Worm (Caenorhabditis elegans) whole organism, L4 larva: Measurements from ENCODE around the gene nspc-7.

Experiments
- D1046.2 ChIP-seq: fragments of 200-800 bp; sonication (Bioruptor generic); IDR thresholded peaks from 2 replicates; pipeline ENCODE4 v1.3.6; 2022; ENCODE audit warnings: missing genetic modification characterization, missing compliant biosample characterization
- F44E2.7 ChIP-seq: fragments of 200-800 bp; sonication (Bioruptor generic); IDR thresholded peaks from 2 replicates; pipeline ENCODE4 v2.1.2; 2022; ENCODE audit warnings: missing genetic modification characterization, missing compliant biosample characterization
- F49E8.2 ChIP-seq: sonication (generic microtip); optimal IDR thresholded peaks from 2 replicates; lab custom pipeline; 2016; ENCODE audit warnings: missing compliant biosample characterization, mild to moderate bottlenecking, missing genetic modification characterization, borderline replicate concordance
- T20F7.1 ChIP-seq: fragments of 200-800 bp; sonication (Bioruptor generic); optimal IDR thresholded peaks from 2 replicates; lab custom pipeline; 2018; ENCODE audit warnings: mild to moderate bottlenecking, missing genetic modification characterization, missing compliant biosample characterization
- T26A8.4 ChIP-seq: fragments of 200-800 bp; sonication (Bioruptor generic); IDR thresholded peaks from 2 replicates; pipeline ENCODE4 v1.3.6; 2022; ENCODE audit warnings: missing genetic modification characterization, missing compliant biosample characterization
- Y105C5A.15 ChIP-seq: fragments of 200-800 bp; sonication (Bioruptor generic); IDR thresholded peaks from 2 replicates; pipeline ENCODE4 v1.3.6; 2022; ENCODE audit warnings: missing genetic modification characterization, missing compliant biosample characterization
- Y48G9A.11 ChIP-seq: fragments of 200-800 bp; sonication (Bioruptor generic); IDR thresholded peaks from 2 replicates; pipeline ENCODE4 v1.3.6; 2022; ENCODE audit warnings: missing genetic modification reagents, missing genetic modification characterization, missing compliant biosample characterization
- Y5F2A.4 ChIP-seq: fragments of 200-800 bp; sonication (Bioruptor generic); optimal IDR thresholded peaks from 2 replicates; lab custom pipeline; 2018; ENCODE audit warnings: mild to moderate bottlenecking, missing genetic modification characterization, missing compliant biosample characterization
- Y75B8A.6 ChIP-seq: fragments of 200-800 bp; sonication (Bioruptor generic); IDR thresholded peaks from 2 replicates; pipeline ENCODE4 v1.3.6; 2022; ENCODE audit warnings: missing genetic modification reagents, missing genetic modification characterization, missing compliant biosample characterization
- aha-1 ChIP-seq: fragments of 150-350 bp; peaks from one replicate; lab custom pipeline; 2014; ENCODE audit warnings: missing biosample characterization, missing genetic modification characterization
- arid-1 ChIP-seq: fragments of 200-800 bp; sonication (Bioruptor generic); conservative IDR thresholded peaks from 2 replicates; pipeline ENCODE4 v1.3.6; 2022; ENCODE audit warnings: missing genetic modification reagents, missing genetic modification characterization, missing compliant biosample characterization
- attf-4 ChIP-seq: sonication (generic microtip); optimal IDR thresholded peaks from 3 replicates; lab custom pipeline; 2017; ENCODE audit warnings: missing biosample characterization, missing genetic modification characterization
- ceh-20 ChIP-seq: fragments of 200-800 bp; sonication (Bioruptor generic); IDR thresholded peaks from 2 replicates; pipeline ENCODE4 v1.3.6; 2022; ENCODE audit warnings: missing genetic modification reagents, missing genetic modification characterization, missing compliant biosample characterization
- ceh-32 ChIP-seq: sonication (generic microtip); optimal IDR thresholded peaks from 2 replicates; lab custom pipeline; 2016; ENCODE audit warnings: mild to moderate bottlenecking, missing genetic modification characterization, missing compliant biosample characterization; ENCODE audit not compliant: poor library complexity
- ceh-44 ChIP-seq: fragments of 200-800 bp; sonication (Bioruptor generic); IDR thresholded peaks from 2 replicates; pipeline ENCODE4 v1.3.6; 2022; ENCODE audit warnings: missing genetic modification reagents, missing genetic modification characterization, missing compliant biosample characterization
- ceh-62 ChIP-seq: sonication (generic microtip); optimal IDR thresholded peaks from 2 replicates; lab custom pipeline; 2017; ENCODE audit warnings: missing biosample characterization, missing genetic modification characterization
- ceh-82 ChIP-seq: sonication (generic microtip); optimal IDR thresholded peaks from 2 replicates; lab custom pipeline; 2017; ENCODE audit warnings: missing biosample characterization, missing genetic modification characterization
- ces-1 ChIP-seq: fragments of 150-350 bp; sonication (generic microtip); optimal IDR thresholded peaks from 4 replicates; lab custom pipeline; 2014; ENCODE audit warnings: missing biosample characterization, missing genetic modification reagents, missing genetic modification characterization
- daf-16 ChIP-seq, 3 experiments: sonication (generic microtip); optimal IDR thresholded peaks; 2 replicates each; lab custom pipeline; 2016 to 2017; ENCODE audit warnings: missing genetic modification characterization in 3 of 3, missing genetic modification reagents in 3 of 3, mild to moderate bottlenecking in 2 of 3, missing compliant biosample characterization in 2 of 3, missing biosample characterization in 1 of 3, moderate library complexity in 1 of 3
- daf-8 ChIP-seq: fragments of 200-800 bp; sonication (Bioruptor generic); IDR thresholded peaks from 2 replicates; pipeline ENCODE4 v1.3.6; 2022; ENCODE audit warnings: missing genetic modification characterization, missing compliant biosample characterization
- dpl-1 ChIP-seq: fragments of 150-350 bp; optimal IDR thresholded peaks from 2 replicates; lab custom pipeline; 2014; ENCODE audit warnings: missing biosample characterization, missing genetic modification reagents, missing genetic modification characterization
- egl-43 ChIP-seq: fragments of 200-800 bp; sonication (Bioruptor generic); IDR thresholded peaks from 2 replicates; pipeline ENCODE4 v1.3.6; 2022; ENCODE audit warnings: missing genetic modification reagents, missing genetic modification characterization, missing compliant biosample characterization
- fkh-10 ChIP-seq: fragments of 150-350 bp; optimal IDR thresholded peaks from 2 replicates; lab custom pipeline; 2014; ENCODE audit warnings: missing biosample characterization, missing genetic modification reagents, missing genetic modification characterization
- hlh-11 ChIP-seq: fragments of 200-800 bp; sonication (Bioruptor generic); optimal IDR thresholded peaks from 2 replicates; lab custom pipeline; 2018; ENCODE audit warnings: mild to moderate bottlenecking, missing genetic modification characterization, missing compliant biosample characterization
- lin-13 ChIP-seq: fragments of 150-350 bp; optimal IDR thresholded peaks from 2 replicates; lab custom pipeline; 2014; ENCODE audit warnings: missing biosample characterization, missing genetic modification reagents, missing genetic modification characterization
- lin-29 ChIP-seq: fragments of 200-800 bp; sonication (Bioruptor generic); IDR thresholded peaks from 2 replicates; pipeline ENCODE4 v1.3.6; 2022; ENCODE audit warnings: missing genetic modification reagents, missing genetic modification characterization, missing compliant biosample characterization
- lin-39 ChIP-seq: fragments of 150-350 bp; optimal IDR thresholded peaks from 2 replicates; lab custom pipeline; 2014; ENCODE audit warnings: missing biosample characterization, missing genetic modification reagents, missing genetic modification characterization
- lir-3 ChIP-seq: sonication (generic microtip); optimal IDR thresholded peaks from 2 replicates; lab custom pipeline; 2016; ENCODE audit warnings: mild to moderate bottlenecking, missing genetic modification characterization, missing compliant biosample characterization
- lsy-2 ChIP-seq, 2 experiments: fragments of 150-350 bp in 1 of 2; sonication (generic microtip) in 1 of 2; optimal IDR thresholded peaks; 2 replicates each; lab custom pipeline; 2014 to 2017; ENCODE audit warnings: missing biosample characterization in 2 of 2, missing genetic modification characterization in 2 of 2
- madf-9 ChIP-seq: fragments of 200-800 bp; sonication (Bioruptor generic); conservative IDR thresholded peaks from 2 replicates; pipeline ENCODE4 v1.3.6; 2022; ENCODE audit warnings: missing genetic modification reagents, missing genetic modification characterization, missing compliant biosample characterization
- mdt-29 ChIP-seq: fragments of 200-800 bp; sonication (Bioruptor generic); IDR thresholded peaks from 2 replicates; pipeline ENCODE4 v1.3.6; 2022; ENCODE audit warnings: missing genetic modification reagents, missing genetic modification characterization, missing compliant biosample characterization
- mep-1 ChIP-seq: fragments of 150-350 bp; sonication (generic microtip); optimal IDR thresholded peaks from 3 replicates; lab custom pipeline; 2014; ENCODE audit warnings: missing biosample characterization, missing genetic modification characterization
- nhr-237 ChIP-seq: sonication (generic microtip); optimal IDR thresholded peaks from 2 replicates; lab custom pipeline; 2017; ENCODE audit warnings: missing biosample characterization, missing genetic modification characterization
- nhr-28 ChIP-seq: fragments of 150-350 bp; optimal IDR thresholded peaks from 2 replicates; lab custom pipeline; 2014; ENCODE audit warnings: missing biosample characterization, missing genetic modification characterization
- nhr-6 ChIP-seq: fragments of 150-350 bp; optimal IDR thresholded peaks from 2 replicates; lab custom pipeline; 2014; ENCODE audit warnings: missing biosample characterization, missing genetic modification characterization
- php-3 ChIP-seq: fragments of 200-800 bp; sonication (Bioruptor generic); IDR thresholded peaks from 2 replicates; pipeline ENCODE4 v1.3.6; 2022; ENCODE audit warnings: missing genetic modification reagents, missing genetic modification characterization, missing compliant biosample characterization
- rbr-2 ChIP-seq: sonication (generic microtip); optimal IDR thresholded peaks from 2 replicates; lab custom pipeline; 2016; ENCODE audit warnings: missing genotype, missing genetic modification characterization, missing compliant biosample characterization
- saeg-2 ChIP-seq: fragments of 200-800 bp; sonication (Bioruptor generic); IDR thresholded peaks from 2 replicates; pipeline ENCODE4 v1.3.6; 2022; ENCODE audit warnings: missing genetic modification reagents, missing genetic modification characterization, missing compliant biosample characterization
- set-16 ChIP-seq: fragments of 200-800 bp; sonication (Bioruptor generic); IDR thresholded peaks from 2 replicates; pipeline ENCODE4 v1.3.6; 2022; ENCODE audit warnings: missing genetic modification reagents, missing genetic modification characterization, missing compliant biosample characterization
- skn-1 ChIP-seq: fragments of 150-350 bp; optimal IDR thresholded peaks from 2 replicates; lab custom pipeline; 2014; ENCODE audit warnings: missing biosample characterization, missing genetic modification characterization
- snpc-1.2 ChIP-seq: fragments of 200-800 bp; sonication (Bioruptor generic); IDR thresholded peaks from 2 replicates; pipeline ENCODE4 v1.3.6; 2022; ENCODE audit warnings: missing genetic modification reagents, missing genetic modification characterization, missing compliant biosample characterization
- snpc-4 ChIP-seq: fragments of 150-350 bp; optimal IDR thresholded peaks from 2 replicates; lab custom pipeline; 2014; ENCODE audit warnings: missing biosample characterization, missing genetic modification characterization
- tra-1 ChIP-seq: fragments of 200-800 bp; sonication (Bioruptor generic); IDR thresholded peaks from 2 replicates; pipeline ENCODE4 v1.3.6; 2022; ENCODE audit warnings: missing genetic modification reagents, missing genetic modification characterization, missing compliant biosample characterization
- unc-130 ChIP-seq: sonication (generic microtip); optimal IDR thresholded peaks from 2 replicates; lab custom pipeline; 2016; ENCODE audit warnings: missing genetic modification reagents, missing genetic modification characterization, missing compliant biosample characterization
- unc-39 ChIP-seq: sonication (generic microtip); optimal IDR thresholded peaks from 2 replicates; lab custom pipeline; 2017; ENCODE audit warnings: missing biosample characterization, missing genetic modification characterization
- vab-7 ChIP-seq: fragments of 200-800 bp; sonication (Bioruptor generic); IDR thresholded peaks from 2 replicates; pipeline ENCODE4 v1.3.6; 2022; ENCODE audit warnings: missing genetic modification reagents, missing genetic modification characterization, missing compliant biosample characterization
- zag-1 ChIP-seq: fragments of 150-350 bp; optimal IDR thresholded peaks from 2 replicates; lab custom pipeline; 2014; ENCODE audit warnings: missing biosample characterization, missing genetic modification characterization
- zfp-2 ChIP-seq: sonication (generic microtip); optimal IDR thresholded peaks from 2 replicates; lab custom pipeline; 2016; ENCODE audit warnings: mild to moderate bottlenecking, missing genetic modification characterization, missing compliant biosample characterization
- zip-11 ChIP-seq: fragments of 200-800 bp; sonication (Bioruptor generic); IDR thresholded peaks from 2 replicates; pipeline ENCODE4 v1.3.6; 2022; ENCODE audit warnings: missing genetic modification characterization, missing compliant biosample characterization
- zip-2 ChIP-seq: fragments of 150-350 bp; optimal IDR thresholded peaks from 2 replicates; lab custom pipeline; 2014; ENCODE audit warnings: missing biosample characterization, missing genetic modification characterization
- ztf-11 ChIP-seq: fragments of 150-350 bp; optimal IDR thresholded peaks from 2 replicates; lab custom pipeline; 2014; ENCODE audit warnings: missing biosample characterization, missing genetic modification characterization
- ztf-7 ChIP-seq: fragments of 150-350 bp; optimal IDR thresholded peaks from 2 replicates; lab custom pipeline; 2014; ENCODE audit warnings: missing biosample characterization, missing genetic modification characterization

The nspc-7 gene

ce11 chrX:8545971-8546442, 4.3 kb downstream of the nspc-7 start, which contains the start of gene sdha-1 (continued):
- TF ChIP-seq ztf-11 (no peak), ceh-82 (tag; lab: Kevin White, UChicago) (no peak), ztf-7 (peak; percentile 70), unc-130 (GFP tag; lab: Kevin White, UChicago) (no peak), nhr-28 (tag; lab: Kevin White, UChicago) (peak; percentile 87), fkh-10 (GFP tag; lab: Kevin White, UChicago) (peak; percentile 88), lsy-2 (tag; optimal IDR thresholded peaks at IDR 0.05; lab: Kevin White, UChicago) (peak; percentile 62 to 91), ceh-44 (GFP tag; lab: Robert Waterston, UW) (no peak), Y48G9A.11 (no peak), php-3 (GFP tag; lab: Robert Waterston, UW) (no peak), zag-1 (tag; lab: Kevin White, UChicago) (no peak), daf-8 (GFP tag; lab: Robert Waterston, UW) (no peak), Y75B8A.6 (GFP tag; lab: Robert Waterston, UW) (no peak), Y5F2A.4 (GFP tag; lab: Kevin White, UChicago) (no peak), zip-2 (tag; lab: Kevin White, UChicago) (peak; percentile 33), F44E2.7 (GFP tag; lab: Robert Waterston, UW) (no peak), arid-1 (0 out of 2 replicates have a peak, but pooled peaks have one; percentile 55), madf-9 (GFP tag; lab: Robert Waterston, UW) (no peak), attf-4 (tag; lab: Kevin White, UChicago) (no peak), D1046.2 (no peak), zfp-2 (tag; lab: Kevin White, UChicago) (no peak), lin-13 (GFP tag; lab: Kevin White, UChicago) (peak; percentile 86), zip-11 (GFP tag; lab: Robert Waterston, UW) (no peak), ceh-62 (tag; lab: Kevin White, UChicago) (no peak), lir-3 (tag; lab: Kevin White, UChicago) (no peak), egl-43 (GFP tag; lab: Robert Waterston, UW) (no peak), unc-39 (no peak), ceh-32 (no peak), ces-1 (no peak), nhr-6 (tag; lab: Kevin White, UChicago) (peak; percentile 46), aha-1 (tag; lab: Kevin White, UChicago) (peak; percentile 100), hlh-11 (tag; lab: Kevin White, UChicago) (peak; percentile 96), rbr-2 (tag; lab: Kevin White, UChicago) (peak; percentile 80), saeg-2 (GFP tag; lab: Robert Waterston, UW) (peak; percentile 64; the same call in 1 of the 2 replicates), vab-7 (no peak), tra-1 (peak; percentile 86), mep-1 (tag; lab: Kevin White, UChicago) (peak; percentile 97), mdt-29 (GFP tag; lab: Robert Waterston, UW) (no peak), nhr-237 (tag; lab: Kevin White, UChicago) (no peak), lin-39 (tag; lab: Kevin White, UChicago) (no peak), skn-1 (tag; lab: Kevin White, UChicago) (peak; percentile 36), snpc-1.2 (GFP tag; lab: Robert Waterston, UW) (no peak), T26A8.4 (GFP tag; lab: Robert Waterston, UW) (peak; percentile 71), dpl-1 (GFP tag; lab: Kevin White, UChicago) (peak; percentile 80), set-16 (no peak), lin-29 (0 out of 2 replicates have a peak, but pooled peaks have one; percentile 13), snpc-4 (no peak), daf-16 (GFP tag; optimal IDR thresholded peaks at IDR 0.05; lab: Kevin White, UChicago) (peak in 1 of 2 experiments; percentile 56), daf-16 (tag; optimal IDR thresholded peaks at IDR 0.05; lab: Kevin White, UChicago) (peak; percentile 93), F49E8.2 (no peak), ceh-20 (GFP tag; lab: Robert Waterston, UW) (peak; percentile 64; the same call in 1 of the 2 replicates), T20F7.1 (peak; percentile 69), Y105C5A.15 (GFP tag; lab: Robert Waterston, UW) (no peak)
